Worm (Caenorhabditis elegans): ENCODE data around the gene ltah-1.2.

ce11 chrIV:3661117-3661634 is 48.3 kb upstream of the ltah-1.2 start:
- no peak for TF ChIP-seq unc-86 (tag; optimal IDR thresholded peaks at IDR 0.05)
- TF ChIP-seq tbx-2 (tag; optimal IDR thresholded peaks at IDR 0.05): no peak
